Fruit fly (Drosophila melanogaster) whole organism, embryonic: ENCODE measurements around the gene CG34384.
A peak's percentile ranks its signal among the peaks of the same experiment; 100 is the strongest.

Source experiments
- ATbp ChIP-seq: fragments of 200-800 bp; sonication (Bioruptor generic); optimal IDR thresholded peaks from 2 replicates; lab custom pipeline; 2017; ENCODE audit warnings: missing biosample characterization, mild to moderate bottlenecking, missing genetic modification characterization, missing genetic modification reagents
- Bgb ChIP-seq: fragments of 200-800 bp; sonication (Bioruptor generic); IDR thresholded peaks from 2 replicates; pipeline ENCODE4 v1.3.6; 2022; ENCODE audit warnings: missing biosample characterization, missing genetic modification characterization; ENCODE audit not compliant: partially characterized antibody
- CG14050 ChIP-seq: fragments of 200-800 bp; sonication (Bioruptor generic); IDR thresholded peaks from 3 replicates; pipeline ENCODE4 v1.3.6; 2022; ENCODE audit warnings: missing biosample characterization, missing genetic modification characterization
- CG17359 ChIP-seq: fragments of 200-800 bp; sonication (Bioruptor generic); optimal IDR thresholded peaks from 3 replicates; lab custom pipeline; 2018; ENCODE audit warnings: missing biosample characterization, mild to moderate bottlenecking, missing genetic modification characterization, moderate library complexity
- CG17802 ChIP-seq: fragments of 200-800 bp; sonication (Bioruptor generic); optimal IDR thresholded peaks from 2 replicates; lab custom pipeline; 2018; ENCODE audit warnings: missing biosample characterization, mild to moderate bottlenecking, missing genetic modification characterization, moderate library complexity
- CG17829 ChIP-seq: fragments of 200-800 bp; optimal IDR thresholded peaks from 2 replicates; lab custom pipeline; 2019; ENCODE audit warnings: missing biosample characterization, mild to moderate bottlenecking, missing genetic modification characterization, moderate library complexity
- CG17912 ChIP-seq: fragments of 200-800 bp; sonication (Bioruptor generic); optimal IDR thresholded peaks from 2 replicates; lab custom pipeline; 2018; ENCODE audit warnings: missing biosample characterization, mild to moderate bottlenecking, missing genetic modification characterization
- CG18599 ChIP-seq: fragments of 200-800 bp; sonication (Bioruptor generic); optimal IDR thresholded peaks from 3 replicates; lab custom pipeline; 2017; ENCODE audit warnings: missing biosample characterization, missing genetic modification characterization, mild to moderate bottlenecking, moderate library complexity, missing genetic modification reagents
- CG2678 ChIP-seq: fragments of 200-800 bp; sonication (Bioruptor generic); optimal IDR thresholded peaks from 3 replicates; lab custom pipeline; 2019; ENCODE audit warnings: missing biosample characterization, mild to moderate bottlenecking, missing genetic modification characterization, moderate library complexity
- CG30403 ChIP-seq: fragments of 200-800 bp; sonication (Bioruptor generic); optimal IDR thresholded peaks from 3 replicates; lab custom pipeline; 2016; ENCODE audit warnings: missing biosample characterization, missing genetic modification characterization
- CG34224 ChIP-seq: fragments of 200-800 bp; sonication (Bioruptor generic); IDR thresholded peaks from 3 replicates; pipeline ENCODE4 v1.3.6; 2022; ENCODE audit warnings: missing biosample characterization, missing genetic modification characterization; ENCODE audit not compliant: partially characterized antibody
- CG34376 ChIP-seq: fragments of 200-800 bp; sonication (Bioruptor generic); optimal IDR thresholded peaks from 2 replicates; lab custom pipeline; 2018; ENCODE audit warnings: missing biosample characterization, mild to moderate bottlenecking, missing genetic modification characterization
- CG4707 ChIP-seq: fragments of 200-800 bp; sonication (Bioruptor generic); optimal IDR thresholded peaks from 2 replicates; lab custom pipeline; 2018; ENCODE audit warnings: missing biosample characterization, mild to moderate bottlenecking, missing genetic modification characterization, moderate library complexity
- CG6254 ChIP-seq: fragments of 200-800 bp; sonication (Bioruptor generic); optimal IDR thresholded peaks from 3 replicates; lab custom pipeline; 2017; ENCODE audit warnings: mild to moderate bottlenecking, missing biosample characterization, missing genetic modification reagents, missing genetic modification characterization
- CG7987 ChIP-seq: fragments of 200-800 bp; sonication (Bioruptor generic); optimal IDR thresholded peaks from 2 replicates; lab custom pipeline; 2018; ENCODE audit warnings: missing biosample characterization, mild to moderate bottlenecking, missing genetic modification characterization, moderate library complexity
- CG9609 ChIP-seq: fragments of 200-800 bp; sonication (Bioruptor generic); optimal IDR thresholded peaks from 3 replicates; lab custom pipeline; 2016; ENCODE audit warnings: missing biosample characterization, missing genetic modification characterization
- CHES-1-like ChIP-seq: fragments of 200-800 bp; sonication (Bioruptor generic); optimal IDR thresholded peaks from 2 replicates; lab custom pipeline; 2016; ENCODE audit warnings: missing biosample characterization, missing genetic modification characterization
- Deaf1 ChIP-seq: fragments of 200-800 bp; optimal IDR thresholded peaks from 3 replicates; lab custom pipeline; 2019; ENCODE audit warnings: missing biosample characterization, mild to moderate bottlenecking, missing genetic modification characterization, moderate library complexity
- Doc2 ChIP-seq: fragments of 200-800 bp; sonication (Bioruptor generic); IDR thresholded peaks from 2 replicates; pipeline ENCODE4 v1.3.6; 2022; ENCODE audit warnings: missing biosample characterization, missing genetic modification characterization
- Dp ChIP-seq: fragments of 200-800 bp; sonication (Bioruptor generic); optimal IDR thresholded peaks from 2 replicates; lab custom pipeline; 2018; ENCODE audit warnings: missing biosample characterization, mild to moderate bottlenecking, missing genetic modification characterization, moderate library complexity
- Elba2 ChIP-seq: fragments of 200-800 bp; sonication (Bioruptor generic); optimal IDR thresholded peaks from 3 replicates; lab custom pipeline; 2016; ENCODE audit warnings: missing biosample characterization, missing genetic modification characterization
- HmgD ChIP-seq: fragments of 200-800 bp; sonication (Bioruptor generic); optimal IDR thresholded peaks from 3 replicates; lab custom pipeline; 2016; ENCODE audit warnings: missing biosample characterization, missing genetic modification characterization
- Hr39 ChIP-seq: fragments of >200 bp; optimal IDR thresholded peaks from 2 replicates; lab custom pipeline; 2017
- Scr ChIP-seq: fragments of 200-800 bp; sonication (Bioruptor generic); IDR thresholded peaks from 2 replicates; pipeline ENCODE4 v1.3.6; 2022; ENCODE audit warnings: missing biosample characterization, missing genetic modification characterization; ENCODE audit not compliant: partially characterized antibody
- Sin3A ChIP-seq: fragments of >200 bp; optimal IDR thresholded peaks from 2 replicates; lab custom pipeline; 2018
- Trl ChIP-seq, 3 experiments: fragments of >200 bp in 2 of 3; fragments of 200-800 bp in 1 of 3; sonication (Bioruptor generic) in 1 of 3; optimal IDR thresholded peaks; 2 replicates in 1 of 3; 3 replicates in 2 of 3; lab custom pipeline; 2016 to 2017; ENCODE audit warnings: missing biosample characterization in 1 of 3, missing genetic modification characterization in 1 of 3
- amos ChIP-seq: fragments of 200-800 bp; sonication (Bioruptor generic); IDR thresholded peaks from 2 replicates; pipeline ENCODE4 v1.3.6; 2022; ENCODE audit warnings: missing biosample characterization, missing genetic modification characterization; ENCODE audit not compliant: partially characterized antibody
- bowl ChIP-seq: fragments of 200-800 bp; sonication (Bioruptor generic); IDR thresholded peaks from 2 replicates; pipeline ENCODE4 v1.3.6; 2022; ENCODE audit warnings: missing biosample characterization, missing genetic modification characterization
- chif ChIP-seq, 2 experiments: fragments of 200-800 bp; sonication (Bioruptor generic); optimal IDR thresholded peaks; 3 replicates each; lab custom pipeline; 2016; ENCODE audit warnings: missing biosample characterization in 2 of 2, missing genetic modification characterization in 2 of 2
- croc ChIP-seq: fragments of 200-800 bp; sonication (Bioruptor generic); conservative IDR thresholded peaks from 3 replicates; pipeline ENCODE4 v1.3.6; 2022; ENCODE audit warnings: missing biosample characterization, missing genetic modification characterization
- ems ChIP-seq: fragments of 200-800 bp; sonication (Bioruptor generic); optimal IDR thresholded peaks from 3 replicates; lab custom pipeline; 2016; ENCODE audit warnings: missing biosample characterization, missing genetic modification characterization
- fd64A ChIP-seq: fragments of 200-800 bp; sonication (Bioruptor generic); optimal IDR thresholded peaks from 3 replicates; lab custom pipeline; 2018; ENCODE audit warnings: missing biosample characterization, mild to moderate bottlenecking, missing genetic modification characterization
- grau ChIP-seq: fragments of 200-800 bp; optimal IDR thresholded peaks from 3 replicates; lab custom pipeline; 2019; ENCODE audit warnings: missing biosample characterization, mild to moderate bottlenecking, missing genetic modification characterization, moderate library complexity
- hb ChIP-seq: fragments of 200-800 bp; sonication (Bioruptor generic); IDR thresholded peaks from 3 replicates; pipeline ENCODE4 v1.3.6; 2022; ENCODE audit warnings: missing biosample characterization, missing genetic modification characterization; ENCODE audit not compliant: partially characterized antibody
- lilli ChIP-seq: fragments of 200-800 bp; sonication (Bioruptor generic); optimal IDR thresholded peaks from 3 replicates; lab custom pipeline; 2016; ENCODE audit warnings: missing biosample characterization, missing genetic modification characterization
- onecut ChIP-seq: fragments of 200-800 bp; sonication (Bioruptor generic); IDR thresholded peaks from 2 replicates; pipeline ENCODE4 v1.3.6; 2022; ENCODE audit warnings: missing biosample characterization, missing genetic modification characterization
- psq ChIP-seq: fragments of 200-800 bp; sonication (Bioruptor generic); optimal IDR thresholded peaks from 2 replicates; lab custom pipeline; 2017; ENCODE audit warnings: missing biosample characterization, missing genetic modification characterization
- run ChIP-seq: fragments of 200-800 bp; sonication (Bioruptor generic); optimal IDR thresholded peaks from 3 replicates; lab custom pipeline; 2018; ENCODE audit warnings: missing biosample characterization, mild to moderate bottlenecking, missing genetic modification characterization

CG34384 gene

dm6 chr3R:7809662-7810621 is 4.2 kb upstream of the CG34384 start, which contains the start of the genes CG2993 and sgll (continued):
- peak; percentile 81 for TF ChIP-seq Elba2 (GFP tag; lab: Kevin White, UChicago)
- peak; percentile 76 for TF ChIP-seq ATbp (GFP tag; lab: Kevin White, UChicago)
- peak; percentile 97 for TF ChIP-seq CG17912 (GFP tag; lab: Kevin White, UChicago)
- TF ChIP-seq CG2678 (tag; lab: Kevin White, UChicago) = peak; percentile 71
- TF ChIP-seq onecut (GFP tag; lab: Robert Waterston, UW) = peak; percentile 92
- peak; percentile 54 for TF ChIP-seq amos (GFP tag; lab: Robert Waterston, UW)
- no peak for TF ChIP-seq Scr
- TF ChIP-seq CG4707 = peak; percentile 63
- TF ChIP-seq grau (tag; lab: Kevin White, UChicago) = peak; percentile 87
- TF ChIP-seq CG17359 (tag; lab: Kevin White, UChicago) = peak; percentile 92
- peak; percentile 79 for TF ChIP-seq CG14050 (GFP tag; lab: Robert Waterston, UW)
- peak; percentile 51 for TF ChIP-seq Bgb (GFP tag; lab: Robert Waterston, UW)
- peak; percentile 6 for TF ChIP-seq CG6254 (GFP tag; lab: Kevin White, UChicago)
- TF ChIP-seq Doc2 (GFP tag; lab: Robert Waterston, UW) = peak; percentile 84
- no peak for TF ChIP-seq Sin3A (lab: Kevin White, UChicago)
- TF ChIP-seq Dp = peak; percentile 25
- TF ChIP-seq chif (GFP tag; optimal IDR thresholded peaks at IDR 0.05; lab: Kevin White, UChicago) = peak; percentile 90 to 97
- peak; percentile 96 for TF ChIP-seq CG30403 (GFP tag; lab: Kevin White, UChicago)
- peak; percentile 74 for TF ChIP-seq CG17802 (tag; lab: Kevin White, UChicago)
- TF ChIP-seq CG18599 (GFP tag; lab: Kevin White, UChicago) = peak; percentile 80
- TF ChIP-seq CG34224 (GFP tag; lab: Robert Waterston, UW) = no peak
- no peak for TF ChIP-seq fd64A
- peak; percentile 1 for TF ChIP-seq CG34376 (GFP tag; lab: Kevin White, UChicago)

dm6 chr3R:7811514-7811913 is 2.6 kb upstream of the CG34384 start, which contains the start of gene CG31473:
CG31473 (plus strand) TSS chr3R:7811814.
- no peak for TF ChIP-seq CG34376 (GFP tag; lab: Kevin White, UChicago)
- no peak for TF ChIP-seq CG17829 (tag; lab: Kevin White, UChicago)
- no peak for TF ChIP-seq lilli
- no peak for TF ChIP-seq Hr39 (lab: Kevin White, UChicago)
- no peak for TF ChIP-seq CG7987 (GFP tag; lab: Kevin White, UChicago)
- no peak for TF ChIP-seq run (tag; lab: Kevin White, UChicago)
- TF ChIP-seq, all 482 proteins: peak for 0

- TF ChIP-seq CHES-1-like (GFP tag; lab: Kevin White, UChicago) (no peak), Deaf1 (tag; lab: Kevin White, UChicago) (peak; percentile 48), bowl (GFP tag; lab: Robert Waterston, UW) (no peak), CG9609 (GFP tag; lab: Kevin White, UChicago) (no peak), hb (GFP tag; lab: Robert Waterston, UW) (no peak), Trl (optimal IDR thresholded peaks at IDR 0.05; lab: Kevin White, UChicago) (peak; percentile 33 to 48), Trl (GFP tag; optimal IDR thresholded peaks at IDR 0.05; lab: Kevin White, UChicago) (no peak), HmgD (GFP tag; lab: Kevin White, UChicago) (no peak), ems (GFP tag; lab: Kevin White, UChicago) (no peak), croc (no peak), psq (GFP tag; lab: Kevin White, UChicago) (peak; percentile 73)
- TF ChIP-seq, all 482 proteins: peak for 3
Measured at dm6 chr3R:7813518-7813917, 643 bp upstream of the CG34384 start.
